Fruit fly (Drosophila melanogaster): Measurements from ENCODE around the gene Efa6.

Gene Efa6

DNA sequence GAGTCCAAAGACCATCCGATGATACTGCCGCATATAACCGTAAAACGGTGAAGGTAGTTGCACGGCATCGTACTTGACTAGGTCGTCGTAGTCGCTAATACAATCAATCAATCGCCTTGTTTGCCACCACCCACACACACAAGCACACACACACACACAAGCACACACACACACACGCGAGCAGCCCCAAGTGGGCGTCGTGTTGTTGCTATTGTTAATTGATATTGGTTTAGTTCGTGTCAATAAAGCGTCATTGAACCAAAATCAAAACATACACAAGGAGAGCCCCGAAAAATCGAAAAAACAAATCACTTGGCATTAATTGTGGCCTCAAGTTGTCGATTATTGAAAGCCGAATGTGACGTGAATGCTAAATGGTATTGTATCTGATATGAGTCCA is 8.9 kb downstream of the Efa6 start (continued):
- TF ChIP-seq CG12071 (GFP tag; optimal IDR thresholded peaks at IDR 0.05) (peak; percentile 65), CG6272 (GFP tag; IDR thresholded peaks at IDR 0.05) (no peak), Atf-2 (GFP tag; optimal IDR thresholded peaks at IDR 0.05) (peak; percentile 26), Six4 (GFP tag; optimal IDR thresholded peaks at IDR 0.05) (no peak), CG15601 (tag; optimal IDR thresholded peaks at IDR 0.05) (peak; percentile 66), CG15269 (tag; optimal IDR thresholded peaks at IDR 0.05) (peak; percentile 33), Dref (GFP tag; IDR thresholded peaks at IDR 0.05) (no peak), CG31441 (GFP tag; IDR thresholded peaks at IDR 0.05) (0 out of 2 replicates have a peak, but pooled peaks have one; percentile 12), CG12219 (GFP tag; optimal IDR thresholded peaks at IDR 0.05) (peak; percentile 39), CG12391 (tag; optimal IDR thresholded peaks at IDR 0.05) (peak; percentile 11), Max (GFP tag; optimal IDR thresholded peaks at IDR 0.05) (no peak), CG11456 (GFP tag; IDR thresholded peaks at IDR 0.05) (0 out of 3 replicates have a peak, but pooled peaks have one; percentile 35), ase (GFP tag; IDR thresholded peaks at IDR 0.05) (peak; percentile 54; the same call in 1 of the 3 replicates), CG34422 (GFP tag; IDR thresholded peaks at IDR 0.05) (0 out of 3 replicates have a peak, but pooled peaks have one; percentile 33), CG2202 (tag; optimal IDR thresholded peaks at IDR 0.05) (peak; percentile 61), en (GFP tag; optimal IDR thresholded peaks at IDR 0.05) (peak; percentile 12), CG7372 (GFP tag; IDR thresholded peaks at IDR 0.05) (no peak), CG1603 (tag; optimal IDR thresholded peaks at IDR 0.05) (peak; percentile 64), Atf3 (GFP tag; optimal IDR thresholded peaks at IDR 0.05) (no peak), Hmx (GFP tag; optimal IDR thresholded peaks at IDR 0.05) (no peak), CG3726 (GFP tag; IDR thresholded peaks at IDR 0.05) (peak; percentile 57; the same call in 1 of the 3 replicates), salm (tag; optimal IDR thresholded peaks at IDR 0.05) (no peak), Sox102F (GFP tag; optimal IDR thresholded peaks at IDR 0.05) (peak; percentile 27), sens-2 (GFP tag; IDR thresholded peaks at IDR 0.05) (peak; percentile 60), CG4282 (GFP tag; optimal IDR thresholded peaks at IDR 0.05) (no peak), Trl (optimal IDR thresholded peaks at IDR 0.05) (no peak), Trl (GFP tag; optimal IDR thresholded peaks at IDR 0.05) (peak; percentile 67), HLH3B (GFP tag; IDR thresholded peaks at IDR 0.05) (peak; percentile 59; the same call in 1 of the 2 replicates), fd3F (GFP tag; optimal IDR thresholded peaks at IDR 0.05) (peak; percentile 37), wek (GFP tag; optimal IDR thresholded peaks at IDR 0.05) (peak; percentile 59), Adf1 (GFP tag; IDR thresholded peaks at IDR 0.05) (no peak), CG17912 (GFP tag; optimal IDR thresholded peaks at IDR 0.05) (no peak), mld (GFP tag; IDR thresholded peaks at IDR 0.05; ENCODE audit: partially characterized antibody) (no peak), fd64A (GFP tag; optimal IDR thresholded peaks at IDR 0.05) (peak; percentile 70), CG13296 (GFP tag; optimal IDR thresholded peaks at IDR 0.05) (peak; percentile 56), danr (GFP tag; IDR thresholded peaks at IDR 0.05) (0 out of 2 replicates have a peak, but pooled peaks have one; percentile 40), CG7556 (GFP tag; optimal IDR thresholded peaks at IDR 0.05) (peak; percentile 57)

DNA sequence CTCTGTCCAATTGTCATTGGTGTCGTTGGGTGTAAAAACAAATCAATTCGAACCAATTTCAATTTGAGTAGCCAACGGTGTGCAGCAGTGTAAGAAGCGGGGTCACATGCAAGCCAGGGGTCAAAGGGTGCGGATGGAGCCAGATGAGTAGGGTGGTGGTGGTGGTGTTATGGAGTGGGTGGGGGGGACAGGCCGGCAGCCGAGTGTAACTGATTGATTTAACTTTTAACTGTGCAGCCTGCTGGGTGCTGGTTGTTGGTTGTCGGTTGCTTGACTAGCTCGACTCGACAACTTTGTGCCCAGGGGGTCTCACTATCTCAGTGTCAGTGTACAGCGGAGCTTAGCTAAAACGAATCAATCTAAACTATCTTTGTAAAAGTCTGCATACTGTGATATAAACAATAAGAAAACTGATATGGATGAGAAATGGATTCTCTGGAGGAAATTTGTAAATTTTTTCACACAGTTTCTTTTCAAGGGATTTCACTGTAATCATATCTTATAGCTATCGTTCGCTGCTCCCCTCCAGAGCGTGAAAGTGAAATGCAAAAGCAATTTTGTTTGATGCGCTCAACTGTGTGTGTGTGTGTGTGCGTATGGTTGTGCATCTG is 9.9 kb downstream of the Efa6 start:
- TF ChIP-seq E2f1 (GFP tag; IDR thresholded peaks at IDR 0.05) (peak; percentile 70), Taf1 (GFP tag; IDR thresholded peaks at IDR 0.05) (0 out of 2 replicates have a peak, but pooled peaks have one; percentile 16), Dbx (GFP tag; IDR thresholded peaks at IDR 0.05) (peak; percentile 55; the same call in 1 of the 3 replicates), MESR4 (GFP tag; optimal IDR thresholded peaks at IDR 0.05) (no peak), cas (GFP tag; IDR thresholded peaks at IDR 0.05) (no peak), HmgD (GFP tag; optimal IDR thresholded peaks at IDR 0.05) (no peak), CG15601 (tag; optimal IDR thresholded peaks at IDR 0.05) (no peak), lbe (GFP tag; optimal IDR thresholded peaks at IDR 0.05) (no peak), grn (GFP tag; optimal IDR thresholded peaks at IDR 0.05) (no peak), TFAM (GFP tag; optimal IDR thresholded peaks at IDR 0.05) (no peak), exex (tag; optimal IDR thresholded peaks at IDR 0.05) (no peak), CG17568 (GFP tag; optimal IDR thresholded peaks at IDR 0.05) (no peak), CoRest (tag; optimal IDR thresholded peaks at IDR 0.05) (no peak), Pdp1 (GFP tag; optimal IDR thresholded peaks at IDR 0.05) (peak; percentile 4 to 84), dpn (GFP tag; optimal IDR thresholded peaks at IDR 0.05) (peak in 1 of 2 experiments; percentile 52), repo (GFP tag; optimal IDR thresholded peaks at IDR 0.05) (peak; percentile 36)
